Worm (Caenorhabditis elegans) whole organism, L4/young adult: Measurements from ENCODE around the gene prp-40.

Experiments
- W03F9.2 ChIP-seq: fragments of 150-350 bp; optimal IDR thresholded peaks from 2 replicates; lab custom pipeline; 2014; ENCODE audit warnings: missing biosample characterization, missing genetic modification characterization
- dao-5 ChIP-seq: sonication (generic microtip); optimal IDR thresholded peaks from 2 replicates; lab custom pipeline; 2016; ENCODE audit warnings: missing genotype, missing genetic modification characterization, moderate library complexity, missing compliant biosample characterization
- him-1 ChIP-seq: sonication (generic microtip); optimal IDR thresholded peaks from 2 replicates; lab custom pipeline; 2016; ENCODE audit warnings: missing genotype, missing genetic modification reagents, missing genetic modification characterization, missing compliant biosample characterization

The prp-40 gene

ce11 chrIII:9568451-9568850 lies 46.6 kb downstream of the prp-40 start, which contains the start of gene C48B4.13:
Gene C48B4.13, plus strand, starts transcription at chrIII:9568751.
- TF ChIP-seq W03F9.2 (tag; lab: Kevin White, UChicago) (no peak), him-1 (tag; lab: Kevin White, UChicago) (no peak), dao-5 (tag; lab: Kevin White, UChicago) (no peak)

DNA sequence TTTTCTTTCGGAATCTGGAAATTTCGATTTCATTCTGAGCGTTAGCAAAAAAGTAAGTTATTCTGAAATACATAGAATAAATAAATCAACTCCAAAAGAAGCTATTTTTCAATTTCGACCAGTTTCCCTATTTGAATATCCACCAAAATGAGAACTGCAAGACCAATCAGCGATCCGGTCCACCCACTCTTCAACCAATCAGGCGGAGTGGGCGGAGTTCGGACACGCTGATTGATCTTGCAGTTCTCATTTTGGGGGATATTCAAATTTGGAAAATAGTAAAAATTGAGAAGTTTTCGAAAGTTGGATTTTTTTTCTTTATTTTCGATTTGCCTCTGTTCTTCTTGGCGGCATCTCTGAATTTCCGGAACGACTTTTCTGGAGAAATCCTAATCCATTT lies 49.0 kb downstream of the prp-40 start:
- no peak for TF ChIP-seq dao-5 (tag; lab: Kevin White, UChicago)
- TF ChIP-seq him-1 (tag; lab: Kevin White, UChicago), result no peak
- TF ChIP-seq W03F9.2 (tag; lab: Kevin White, UChicago), result no peak
